Worm (Caenorhabditis elegans) whole organism, L4 larva: Measurements from ENCODE around the gene ZK688.10.
A peak's percentile ranks its signal among the peaks of the same experiment; 100 is the strongest.

Experiments used
- D1046.2 ChIP-seq: fragments of 200-800 bp; sonication (Bioruptor generic); IDR thresholded peaks from 2 replicates; pipeline ENCODE4 v1.3.6; 2022; ENCODE audit warnings: missing genetic modification characterization, missing compliant biosample characterization
- F26F4.8 ChIP-seq: fragments of 200-800 bp; sonication (Bioruptor generic); conservative IDR thresholded peaks from 2 replicates; pipeline ENCODE4 v1.3.6; 2022; ENCODE audit warnings: missing genetic modification characterization, missing compliant biosample characterization
- R02D3.7 ChIP-seq: fragments of 150-350 bp; sonication (generic microtip); optimal IDR thresholded peaks from 3 replicates; lab custom pipeline; 2014; ENCODE audit warnings: missing biosample characterization, missing genetic modification characterization
- T20F7.1 ChIP-seq: fragments of 200-800 bp; sonication (Bioruptor generic); optimal IDR thresholded peaks from 2 replicates; lab custom pipeline; 2018; ENCODE audit warnings: mild to moderate bottlenecking, missing genetic modification characterization, missing compliant biosample characterization
- Y105C5A.15 ChIP-seq: fragments of 200-800 bp; sonication (Bioruptor generic); IDR thresholded peaks from 2 replicates; pipeline ENCODE4 v1.3.6; 2022; ENCODE audit warnings: missing genetic modification characterization, missing compliant biosample characterization
- Y48G9A.11 ChIP-seq: fragments of 200-800 bp; sonication (Bioruptor generic); IDR thresholded peaks from 2 replicates; pipeline ENCODE4 v1.3.6; 2022; ENCODE audit warnings: missing genetic modification reagents, missing genetic modification characterization, missing compliant biosample characterization
- Y75B8A.6 ChIP-seq: fragments of 200-800 bp; sonication (Bioruptor generic); IDR thresholded peaks from 2 replicates; pipeline ENCODE4 v1.3.6; 2022; ENCODE audit warnings: missing genetic modification reagents, missing genetic modification characterization, missing compliant biosample characterization
- ceh-44 ChIP-seq: fragments of 200-800 bp; sonication (Bioruptor generic); IDR thresholded peaks from 2 replicates; pipeline ENCODE4 v1.3.6; 2022; ENCODE audit warnings: missing genetic modification reagents, missing genetic modification characterization, missing compliant biosample characterization
- daf-19 ChIP-seq: fragments of 200-800 bp; sonication (Bioruptor generic); conservative IDR thresholded peaks from 2 replicates; pipeline ENCODE4 v1.3.6; 2022; ENCODE audit warnings: missing genetic modification characterization, missing compliant biosample characterization
- dmd-6 ChIP-seq: fragments of 200-800 bp; sonication (Bioruptor generic); IDR thresholded peaks from 2 replicates; pipeline ENCODE4 v1.3.6; 2022; ENCODE audit warnings: missing genetic modification reagents, missing genetic modification characterization, missing compliant biosample characterization
- dmd-8 ChIP-seq: fragments of 200-800 bp; sonication (Bioruptor generic); IDR thresholded peaks from 2 replicates; pipeline ENCODE4 v1.3.6; 2022; ENCODE audit warnings: missing genetic modification characterization, missing compliant biosample characterization
- dmd-9 ChIP-seq: fragments of 200-800 bp; sonication (Bioruptor generic); IDR thresholded peaks from 2 replicates; pipeline ENCODE4 v1.3.6; 2022; ENCODE audit warnings: missing genetic modification reagents, missing genetic modification characterization, missing compliant biosample characterization
- dve-1 ChIP-seq: sonication (generic microtip); optimal IDR thresholded peaks from 2 replicates; lab custom pipeline; 2017; ENCODE audit warnings: antibody characterized with exemption, mild to moderate bottlenecking, missing genetic modification characterization, missing compliant biosample characterization; ENCODE audit not compliant: insufficient read depth
- egl-27 ChIP-seq: sonication (generic microtip); optimal IDR thresholded peaks from 3 replicates; lab custom pipeline; 2017; ENCODE audit warnings: missing biosample characterization, missing genetic modification reagents, missing genetic modification characterization
- gei-8 ChIP-seq: fragments of 200-800 bp; sonication (Bioruptor generic); optimal IDR thresholded peaks from 2 replicates; lab custom pipeline; 2018; ENCODE audit warnings: mild to moderate bottlenecking, missing genetic modification characterization, missing compliant biosample characterization
- hlh-11 ChIP-seq: fragments of 200-800 bp; sonication (Bioruptor generic); optimal IDR thresholded peaks from 2 replicates; lab custom pipeline; 2018; ENCODE audit warnings: mild to moderate bottlenecking, missing genetic modification characterization, missing compliant biosample characterization
- hlh-30 ChIP-seq: sonication (generic microtip); optimal IDR thresholded peaks from 2 replicates; lab custom pipeline; 2017; ENCODE audit warnings: antibody characterized with exemption, mild to moderate bottlenecking, missing genetic modification characterization, missing compliant biosample characterization; ENCODE audit not compliant: insufficient read depth
- hmg-1.1 ChIP-seq: fragments of 200-800 bp; sonication (Bioruptor generic); IDR thresholded peaks from 2 replicates; pipeline ENCODE4 v1.3.6; 2022; ENCODE audit warnings: missing genetic modification reagents, missing genetic modification characterization, missing compliant biosample characterization
- lin-29 ChIP-seq: fragments of 200-800 bp; sonication (Bioruptor generic); IDR thresholded peaks from 2 replicates; pipeline ENCODE4 v1.3.6; 2022; ENCODE audit warnings: missing genetic modification reagents, missing genetic modification characterization, missing compliant biosample characterization
- lin-38 ChIP-seq: fragments of 200-800 bp; sonication (Bioruptor generic); IDR thresholded peaks from 2 replicates; pipeline ENCODE4 v1.3.6; 2022; ENCODE audit warnings: missing genetic modification reagents, missing genetic modification characterization, missing compliant biosample characterization
- lin-39 ChIP-seq: fragments of 150-350 bp; optimal IDR thresholded peaks from 2 replicates; lab custom pipeline; 2014; ENCODE audit warnings: missing biosample characterization, missing genetic modification reagents, missing genetic modification characterization
- madf-5 ChIP-seq, 2 experiments: fragments of 200-800 bp; sonication (Bioruptor generic); IDR thresholded peaks; 2 replicates each; pipeline ENCODE4 v1.3.6; 2022; ENCODE audit warnings: missing compliant biosample characterization in 2 of 2, missing genetic modification characterization in 2 of 2
- madf-9 ChIP-seq: fragments of 200-800 bp; sonication (Bioruptor generic); conservative IDR thresholded peaks from 2 replicates; pipeline ENCODE4 v1.3.6; 2022; ENCODE audit warnings: missing genetic modification reagents, missing genetic modification characterization, missing compliant biosample characterization
- mdt-29 ChIP-seq: fragments of 200-800 bp; sonication (Bioruptor generic); IDR thresholded peaks from 2 replicates; pipeline ENCODE4 v1.3.6; 2022; ENCODE audit warnings: missing genetic modification reagents, missing genetic modification characterization, missing compliant biosample characterization
- mep-1 ChIP-seq: fragments of 150-350 bp; sonication (generic microtip); optimal IDR thresholded peaks from 3 replicates; lab custom pipeline; 2014; ENCODE audit warnings: missing biosample characterization, missing genetic modification characterization
- mxl-2 ChIP-seq: fragments of 200-800 bp; sonication (Bioruptor generic); conservative IDR thresholded peaks from 2 replicates; pipeline ENCODE4 v1.3.6; 2022; ENCODE audit warnings: missing genetic modification reagents, missing genetic modification characterization, missing compliant biosample characterization
- nhr-102 ChIP-seq: sonication (generic microtip); optimal IDR thresholded peaks from 2 replicates; lab custom pipeline; 2016; ENCODE audit warnings: mild to moderate bottlenecking, missing genetic modification characterization, moderate library complexity, missing compliant biosample characterization
- nhr-11 ChIP-seq: fragments of 150-350 bp; optimal IDR thresholded peaks from 2 replicates; lab custom pipeline; 2014; ENCODE audit warnings: missing biosample characterization, missing genetic modification characterization
- nhr-25 ChIP-seq: sonication (generic microtip); optimal IDR thresholded peaks from 2 replicates; lab custom pipeline; 2017; ENCODE audit warnings: missing genetic modification characterization, mild to moderate bottlenecking, missing compliant biosample characterization, antibody characterized with exemption, moderate library complexity, borderline replicate concordance; ENCODE audit not compliant: insufficient read depth
- nhr-6 ChIP-seq: fragments of 150-350 bp; optimal IDR thresholded peaks from 2 replicates; lab custom pipeline; 2014; ENCODE audit warnings: missing biosample characterization, missing genetic modification characterization
- nhr-77 ChIP-seq: fragments of 150-350 bp; optimal IDR thresholded peaks from 2 replicates; lab custom pipeline; 2014; ENCODE audit warnings: missing biosample characterization, missing genetic modification characterization
- pqm-1 ChIP-seq: sonication (generic microtip); optimal IDR thresholded peaks from 2 replicates; lab custom pipeline; 2017; ENCODE audit warnings: missing biosample characterization, missing genetic modification characterization
- saeg-2 ChIP-seq: fragments of 200-800 bp; sonication (Bioruptor generic); IDR thresholded peaks from 2 replicates; pipeline ENCODE4 v1.3.6; 2022; ENCODE audit warnings: missing genetic modification reagents, missing genetic modification characterization, missing compliant biosample characterization
- skn-1 ChIP-seq: fragments of 150-350 bp; optimal IDR thresholded peaks from 2 replicates; lab custom pipeline; 2014; ENCODE audit warnings: missing biosample characterization, missing genetic modification characterization
- snpc-1.2 ChIP-seq: fragments of 200-800 bp; sonication (Bioruptor generic); IDR thresholded peaks from 2 replicates; pipeline ENCODE4 v1.3.6; 2022; ENCODE audit warnings: missing genetic modification reagents, missing genetic modification characterization, missing compliant biosample characterization
- snpc-4 ChIP-seq: fragments of 150-350 bp; optimal IDR thresholded peaks from 2 replicates; lab custom pipeline; 2014; ENCODE audit warnings: missing biosample characterization, missing genetic modification characterization
- spr-1 ChIP-seq: sonication (generic microtip); optimal IDR thresholded peaks from 2 replicates; lab custom pipeline; 2016; ENCODE audit warnings: mild to moderate bottlenecking, missing genetic modification characterization, missing compliant biosample characterization
- tag-97 ChIP-seq: fragments of 200-800 bp; sonication (Bioruptor generic); IDR thresholded peaks from 2 replicates; pipeline ENCODE4 v1.3.6; 2022; ENCODE audit warnings: missing genetic modification characterization, missing compliant biosample characterization
- unc-130 ChIP-seq: sonication (generic microtip); optimal IDR thresholded peaks from 2 replicates; lab custom pipeline; 2016; ENCODE audit warnings: missing genetic modification reagents, missing genetic modification characterization, missing compliant biosample characterization
- unc-39 ChIP-seq: sonication (generic microtip); optimal IDR thresholded peaks from 2 replicates; lab custom pipeline; 2017; ENCODE audit warnings: missing biosample characterization, missing genetic modification characterization
- unc-62 ChIP-seq, 3 experiments: fragments of 150-350 bp in 1 of 3; sonication (generic microtip); optimal IDR thresholded peaks in 2 of 3; peaks in 1 of 3; 1 replicate in 1 of 3; 2 replicates in 2 of 3; lab custom pipeline; 2014 to 2017; ENCODE audit warnings: missing biosample characterization in 3 of 3, missing genetic modification characterization in 3 of 3, missing genetic modification reagents in 3 of 3, missing genotype in 1 of 3
- zip-2 ChIP-seq: fragments of 150-350 bp; optimal IDR thresholded peaks from 2 replicates; lab custom pipeline; 2014; ENCODE audit warnings: missing biosample characterization, missing genetic modification characterization
- ztf-11 ChIP-seq: fragments of 150-350 bp; optimal IDR thresholded peaks from 2 replicates; lab custom pipeline; 2014; ENCODE audit warnings: missing biosample characterization, missing genetic modification characterization

ZK688.10 gene

DNA sequence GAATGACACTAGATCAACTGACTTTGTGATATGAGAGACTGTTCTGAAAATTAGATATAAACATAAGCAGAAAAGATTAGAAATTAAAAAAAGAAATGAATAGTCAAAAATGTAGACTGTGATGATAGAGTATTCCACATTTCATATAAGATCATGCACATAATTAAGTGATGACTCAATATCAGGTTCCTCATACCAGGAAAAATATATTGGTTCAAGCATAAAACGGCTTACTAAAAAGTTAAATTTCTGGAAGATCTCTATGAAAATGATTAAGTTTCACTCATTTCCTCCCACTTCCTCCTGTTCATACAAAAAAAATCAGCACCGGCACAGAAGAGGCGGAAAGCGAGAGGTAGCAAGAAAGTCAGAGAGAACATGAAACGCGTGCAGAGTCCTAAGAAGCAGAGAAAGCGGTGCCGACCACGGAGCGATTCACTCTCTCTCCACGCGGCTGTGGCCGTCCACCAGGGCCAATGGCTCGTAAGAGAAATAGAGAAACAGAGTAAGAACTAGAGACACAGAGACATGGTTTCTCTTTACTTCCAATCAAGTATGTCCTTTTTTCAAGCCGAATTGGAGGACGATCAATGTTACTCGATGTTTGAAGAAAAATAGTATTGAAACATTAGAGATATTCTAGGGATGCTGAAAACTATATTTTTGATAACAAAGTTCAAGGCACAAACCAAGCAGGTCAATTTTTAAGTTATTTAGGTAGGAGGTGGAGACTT lies 5.1 kb downstream of the ZK688.10 start, which contains the start of the genes ZK688.5 and fahd-1 (continued):
- TF ChIP-seq gei-8 (GFP tag; lab: Kevin White, UChicago) (no peak), hmg-1.1 (GFP tag; lab: Robert Waterston, UW) (peak; percentile 92), mxl-2 (GFP tag; lab: Robert Waterston, UW) (no peak), Y75B8A.6 (GFP tag; lab: Robert Waterston, UW) (no peak), R02D3.7 (no peak), pqm-1 (tag; lab: Kevin White, UChicago) (peak; percentile 48), T20F7.1 (GFP tag; lab: Kevin White, UChicago) (peak; percentile 40), saeg-2 (GFP tag; lab: Robert Waterston, UW) (no peak), dmd-9 (GFP tag; lab: Robert Waterston, UW) (no peak), spr-1 (tag; lab: Kevin White, UChicago) (peak; percentile 22), dmd-8 (no peak), lin-29 (GFP tag; lab: Robert Waterston, UW) (no peak), unc-39 (no peak), nhr-77 (tag; lab: Kevin White, UChicago) (no peak), tag-97 (GFP tag; lab: Robert Waterston, UW) (no peak), madf-5 (GFP tag; IDR thresholded peaks at IDR 0.05; lab: Robert Waterston, UW) (no peak), Y105C5A.15 (GFP tag; lab: Robert Waterston, UW) (no peak), madf-9 (GFP tag; lab: Robert Waterston, UW) (no peak), ztf-11 (no peak), unc-130 (GFP tag; lab: Kevin White, UChicago) (no peak), nhr-6 (tag; lab: Kevin White, UChicago) (peak; percentile 47), dmd-6 (GFP tag; lab: Robert Waterston, UW) (peak; percentile 72)

DNA sequence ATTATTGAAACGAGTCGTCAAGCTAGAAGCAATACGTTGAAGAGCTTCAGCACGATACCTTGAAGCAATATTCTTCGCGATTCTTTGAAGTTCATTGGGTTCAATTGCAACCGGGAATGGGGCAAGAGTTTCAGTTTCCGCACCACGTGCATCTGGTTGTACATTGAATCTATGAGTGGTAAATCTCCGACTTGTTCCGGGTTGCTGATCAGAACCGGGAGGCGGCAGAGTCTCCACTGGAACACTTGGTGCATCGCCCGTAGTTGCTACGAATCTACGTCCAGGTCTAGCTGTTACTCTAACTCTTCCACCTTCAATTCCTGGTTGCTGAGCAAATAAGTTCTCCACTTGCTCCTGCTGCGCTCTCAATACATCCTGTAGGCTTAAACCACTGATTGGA lies 7.8 kb downstream of the ZK688.10 start:
- TF ChIP-seq mdt-29 (no peak), daf-19 (no peak)

DNA sequence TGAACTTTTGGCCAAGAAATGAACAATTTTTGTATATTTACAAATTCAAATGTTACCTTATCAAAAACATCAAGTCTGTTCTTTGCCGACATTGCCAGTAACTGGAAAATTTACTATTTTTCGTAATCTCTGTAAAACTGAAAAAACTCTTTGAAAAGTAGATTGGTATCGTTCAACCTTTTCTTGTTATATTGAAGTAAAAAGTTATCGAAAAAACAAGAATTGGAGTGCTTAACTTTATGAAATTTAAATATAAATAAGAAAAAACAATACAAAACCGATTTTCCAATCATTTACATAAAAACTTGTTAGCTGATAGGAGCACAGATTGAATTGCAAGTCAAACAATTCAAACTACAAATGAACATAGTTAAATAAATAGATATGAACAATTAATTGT lies 12.0 kb downstream of the ZK688.10 start, which contains the start of gene ZK688.11:
Gene ZK688.11, minus strand, starts transcription at position 101 of the 400 bp plus-strand sequence.
- TF ChIP-seq mep-1 (tag; lab: Kevin White, UChicago), result peak; percentile 27
- peak; percentile 3 for TF ChIP-seq dve-1 (tag; lab: Kevin White, UChicago)
- TF ChIP-seq unc-62 (GFP tag; optimal IDR thresholded peaks at IDR 0.05 in 1 of 2; lab: Kevin White, UChicago), result no peak
- no peak for TF ChIP-seq unc-62 (tag; optimal IDR thresholded peaks at IDR 0.05; lab: Kevin White, UChicago)
- no peak for TF ChIP-seq mxl-2 (GFP tag; lab: Robert Waterston, UW)

DNA sequence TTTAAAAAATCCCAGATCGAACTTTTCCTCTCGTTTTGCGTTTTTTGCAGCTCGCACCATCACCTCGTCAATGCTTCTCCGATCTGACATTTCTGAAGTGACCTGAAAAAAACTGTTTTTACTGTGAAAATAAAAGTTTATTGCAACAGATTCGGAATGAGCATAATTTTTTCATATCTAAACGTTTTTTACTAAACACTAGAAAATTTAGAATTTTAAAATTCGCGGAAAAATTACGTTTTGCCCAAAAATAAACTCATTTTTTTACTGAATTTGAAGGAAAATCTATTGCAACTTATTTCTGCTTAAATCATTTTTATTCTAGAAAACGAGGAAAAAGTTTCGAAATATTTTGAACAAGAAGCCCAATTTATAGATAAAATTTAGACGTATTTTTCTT lies 13.9 kb downstream of the ZK688.10 start, which contains the start of gene ZK688.9:
Gene ZK688.9, minus strand, starts transcription at position 101 of the 400 bp plus-strand sequence.
- no peak for TF ChIP-seq F26F4.8 (GFP tag; lab: Robert Waterston, UW)
- TF ChIP-seq saeg-2 (GFP tag; lab: Robert Waterston, UW), result no peak
- no peak for TF ChIP-seq hlh-30 (tag; lab: Kevin White, UChicago)
- TF ChIP-seq D1046.2, result no peak
- no peak for TF ChIP-seq zip-2
- TF ChIP-seq Y48G9A.11 (GFP tag; lab: Robert Waterston, UW), result no peak
- no peak for TF ChIP-seq mdt-29
- no peak for TF ChIP-seq nhr-25
- TF ChIP-seq snpc-4 (tag; lab: Kevin White, UChicago), result no peak
- TF ChIP-seq egl-27 (tag; lab: Kevin White, UChicago), result no peak
- no peak for TF ChIP-seq nhr-102 (tag; lab: Kevin White, UChicago)
- TF ChIP-seq lin-39 (tag; lab: Kevin White, UChicago), result no peak
- no peak for TF ChIP-seq unc-39
- TF ChIP-seq skn-1 (tag; lab: Kevin White, UChicago), result no peak
- no peak for TF ChIP-seq hlh-11 (tag; lab: Kevin White, UChicago)
- TF ChIP-seq mep-1 (tag; lab: Kevin White, UChicago), result no peak
- TF ChIP-seq nhr-11, result no peak
- no peak for TF ChIP-seq ceh-44 (GFP tag; lab: Robert Waterston, UW)
- TF ChIP-seq lin-38 (GFP tag; lab: Robert Waterston, UW), result no peak
- no peak for TF ChIP-seq snpc-1.2
